Worm (Caenorhabditis elegans) whole organism, young adult: ENCODE data around the gene srw-13.
"Not testable (repeated sequence)": the region's sequence is repeated elsewhere in the genome, so short reads cannot be mapped to it uniquely, and the experiment has no call there.

Experiments
- B0336.3 ChIP-seq: fragments of 200-800 bp; sonication (Bioruptor generic); IDR thresholded peaks from 2 replicates; pipeline ENCODE4 v1.3.6; 2022; ENCODE audit warnings: missing genetic modification characterization, missing compliant biosample characterization
- F33H1.4 ChIP-seq: fragments of 200-800 bp; sonication (Bioruptor generic); IDR thresholded peaks from 2 replicates; pipeline ENCODE4 v1.3.6; 2022; ENCODE audit warnings: missing genetic modification reagents, missing genetic modification characterization, missing compliant biosample characterization
- F57C9.4 ChIP-seq: sonication (generic microtip); optimal IDR thresholded peaks from 2 replicates; lab custom pipeline; 2017; ENCODE audit warnings: mild to moderate bottlenecking, missing genetic modification characterization, missing compliant biosample characterization
- K11D2.4 ChIP-seq: fragments of 200-800 bp; sonication (Bioruptor generic); IDR thresholded peaks from 2 replicates; pipeline ENCODE4 v1.3.6; 2022; ENCODE audit warnings: missing genetic modification reagents, missing genetic modification characterization, missing compliant biosample characterization
- T26A5.8 ChIP-seq: sonication (generic microtip); optimal IDR thresholded peaks from 2 replicates; lab custom pipeline; 2016; ENCODE audit warnings: missing genetic modification characterization, missing compliant biosample characterization
- Y53G8AR.9 ChIP-seq: fragments of 200-800 bp; sonication (Bioruptor generic); conservative IDR thresholded peaks from 2 replicates; pipeline ENCODE4 v1.3.6; 2022; ENCODE audit warnings: missing genetic modification reagents, missing genetic modification characterization, missing compliant biosample characterization
- Y67H2A.10 ChIP-seq: fragments of 200-800 bp; sonication (Bioruptor generic); conservative IDR thresholded peaks from 2 replicates; pipeline ENCODE4 v1.3.6; 2022; ENCODE audit warnings: missing genetic modification reagents, missing genetic modification characterization, missing compliant biosample characterization
- aptf-3 ChIP-seq: fragments of 200-800 bp; sonication (Bioruptor generic); IDR thresholded peaks from 2 replicates; pipeline ENCODE4 v1.3.6; 2022; ENCODE audit warnings: missing genetic modification characterization, missing compliant biosample characterization
- atf-7 ChIP-seq: sonication (generic microtip); optimal IDR thresholded peaks from 2 replicates; lab custom pipeline; 2017; ENCODE audit warnings: mild to moderate bottlenecking, missing genetic modification characterization, missing compliant biosample characterization
- athp-1 ChIP-seq: sonication (generic microtip); optimal IDR thresholded peaks from 2 replicates; lab custom pipeline; 2017; ENCODE audit warnings: mild to moderate bottlenecking, missing genetic modification characterization, missing compliant biosample characterization
- attf-5 ChIP-seq: fragments of 200-800 bp; sonication (Bioruptor generic); optimal IDR thresholded peaks from 2 replicates; lab custom pipeline; 2018; ENCODE audit warnings: mild to moderate bottlenecking, missing genetic modification characterization, missing compliant biosample characterization
- bed-1 ChIP-seq: fragments of 200-800 bp; sonication (Bioruptor generic); IDR thresholded peaks from 2 replicates; pipeline ENCODE4 v1.3.6; 2022; ENCODE audit warnings: missing genetic modification reagents, missing genetic modification characterization, missing compliant biosample characterization
- ceh-27 ChIP-seq: fragments of 200-800 bp; sonication (Bioruptor generic); optimal IDR thresholded peaks from 2 replicates; lab custom pipeline; 2018; ENCODE audit warnings: mild to moderate bottlenecking, missing genetic modification characterization, moderate library complexity, missing compliant biosample characterization
- gei-17 ChIP-seq: fragments of 200-800 bp; sonication (Bioruptor generic); optimal IDR thresholded peaks from 2 replicates; lab custom pipeline; 2018; ENCODE audit warnings: mild to moderate bottlenecking, missing genetic modification characterization, missing compliant biosample characterization
- hlh-12 ChIP-seq: sonication (generic microtip); optimal IDR thresholded peaks from 2 replicates; lab custom pipeline; 2016; ENCODE audit warnings: missing genetic modification characterization, missing compliant biosample characterization
- hmg-20 ChIP-seq: fragments of 200-800 bp; sonication (Bioruptor generic); IDR thresholded peaks from 2 replicates; pipeline ENCODE4 v1.3.6; 2022; ENCODE audit warnings: missing genetic modification reagents, missing genetic modification characterization, missing compliant biosample characterization
- madf-10 ChIP-seq: sonication (generic microtip); optimal IDR thresholded peaks from 2 replicates; lab custom pipeline; 2016; ENCODE audit warnings: mild to moderate bottlenecking, missing genetic modification characterization, missing compliant biosample characterization
- madf-6 ChIP-seq: fragments of 200-800 bp; sonication (Bioruptor generic); IDR thresholded peaks from 2 replicates; pipeline ENCODE4 v1.3.6; 2022; ENCODE audit warnings: missing genetic modification reagents, missing genetic modification characterization, missing compliant biosample characterization
- mxl-1 ChIP-seq: sonication (generic microtip); optimal IDR thresholded peaks from 2 replicates; lab custom pipeline; 2016; ENCODE audit warnings: missing genetic modification characterization, missing compliant biosample characterization
- nfya-1 ChIP-seq: sonication (generic microtip); optimal IDR thresholded peaks from 2 replicates; lab custom pipeline; 2017; ENCODE audit warnings: antibody characterized with exemption, missing compliant biosample characterization, missing genetic modification characterization, borderline replicate concordance; ENCODE audit not compliant: insufficient read depth
- nfyb-1 ChIP-seq: fragments of 200-800 bp; sonication (Bioruptor generic); IDR thresholded peaks from 2 replicates; pipeline ENCODE4 v1.3.6; 2022; ENCODE audit warnings: missing genetic modification reagents, missing genetic modification characterization, missing compliant biosample characterization
- nhr-179 ChIP-seq: sonication (generic microtip); optimal IDR thresholded peaks from 2 replicates; lab custom pipeline; 2016; ENCODE audit warnings: mild to moderate bottlenecking, missing genetic modification characterization, missing compliant biosample characterization
- nhr-80 ChIP-seq: sonication (generic microtip); optimal IDR thresholded peaks from 2 replicates; lab custom pipeline; 2016; ENCODE audit warnings: missing genetic modification characterization, missing compliant biosample characterization
- rcor-1 ChIP-seq: fragments of 200-800 bp; sonication (Bioruptor generic); IDR thresholded peaks from 2 replicates; pipeline ENCODE4 v1.3.6; 2022; ENCODE audit warnings: missing genetic modification reagents, missing genetic modification characterization, missing compliant biosample characterization
- rpc-1 ChIP-seq, 2 experiments: fragments of 150-350 bp in 1 of 2; sonication (generic microtip) in 1 of 2; optimal IDR thresholded peaks; 2 replicates each; lab custom pipeline; 2014 to 2018; ENCODE audit warnings: missing biosample characterization in 1 of 2, missing genetic modification characterization in 1 of 2, missing genetic modification reagents in 1 of 2, missing genotype in 1 of 2
- sdz-38 ChIP-seq: sonication (generic microtip); optimal IDR thresholded peaks from 2 replicates; lab custom pipeline; 2016; ENCODE audit warnings: missing genotype, missing genetic modification characterization, missing compliant biosample characterization
- zfh-2 ChIP-seq: fragments of 200-800 bp; sonication (Bioruptor generic); conservative IDR thresholded peaks from 2 replicates; pipeline ENCODE4 v1.3.6; 2022; ENCODE audit warnings: missing genetic modification reagents, missing genetic modification characterization, missing compliant biosample characterization
- ztf-22 ChIP-seq: fragments of 200-800 bp; sonication (Bioruptor generic); optimal IDR thresholded peaks from 2 replicates; lab custom pipeline; 2018; ENCODE audit warnings: mild to moderate bottlenecking, missing genetic modification characterization, moderate library complexity, missing compliant biosample characterization
- ztf-25 ChIP-seq: fragments of 200-800 bp; sonication (Bioruptor generic); IDR thresholded peaks from 2 replicates; pipeline ENCODE4 v1.3.6; 2022; ENCODE audit warnings: missing genetic modification reagents, missing genetic modification characterization, missing compliant biosample characterization
- ztf-26 ChIP-seq: sonication (generic microtip); optimal IDR thresholded peaks from 2 replicates; lab custom pipeline; 2017; ENCODE audit warnings: missing genetic modification characterization, missing compliant biosample characterization

srw-13 gene

DNA sequence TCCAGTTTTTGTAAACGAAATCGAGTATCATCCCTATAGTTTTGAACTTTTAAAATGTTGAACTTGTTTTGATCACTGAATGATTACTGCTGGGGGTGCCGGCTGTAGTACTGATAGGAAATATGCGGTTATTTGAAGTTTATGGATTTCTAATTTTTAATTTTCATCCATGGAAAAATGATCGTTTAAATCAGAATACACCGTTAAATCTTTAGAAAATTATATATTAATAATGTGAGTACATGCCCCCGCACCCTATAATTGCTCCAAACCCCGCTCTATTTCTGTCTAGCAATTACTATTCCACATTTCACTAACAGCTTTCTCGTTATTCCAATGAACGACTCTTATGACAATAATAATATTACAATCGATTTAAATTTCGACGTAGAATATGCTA, 32.5 kb upstream of the srw-13 start, which contains the start of gene Y75B12B.10 (continued):
- TF ChIP-seq mxl-1 (tag; lab: Kevin White, UChicago) (no peak), T26A5.8 (tag; lab: Kevin White, UChicago) (no peak)

DNA sequence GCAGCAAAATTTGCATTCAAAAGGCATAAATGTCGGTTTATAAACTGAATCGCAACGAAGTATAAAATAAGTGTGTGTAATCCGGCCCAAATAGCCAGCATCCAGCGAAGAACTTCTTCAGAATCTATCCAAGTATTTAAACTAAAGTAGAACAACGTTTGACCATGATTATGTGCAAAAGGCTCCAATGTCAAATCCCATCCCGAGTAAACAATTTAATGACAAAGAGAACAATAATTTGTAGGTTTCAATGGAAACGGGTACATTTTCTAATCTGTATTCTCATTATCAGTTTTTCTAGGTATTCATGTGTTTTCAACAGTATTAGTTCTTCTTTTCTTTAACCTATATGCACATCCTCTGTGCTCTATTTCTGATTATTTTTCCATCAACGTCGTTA, 24.6 kb upstream of the srw-13 start, which contains the start of gene C41G6.12:
Gene C41G6.12 (minus strand): TSS at position 101 of the 400 bp plus-strand sequence.
- not testable (repeated sequence) for TF ChIP-seq aptf-3 (GFP tag; lab: Robert Waterston, UW); hmg-20 (GFP tag; lab: Robert Waterston, UW); ceh-27

DNA sequence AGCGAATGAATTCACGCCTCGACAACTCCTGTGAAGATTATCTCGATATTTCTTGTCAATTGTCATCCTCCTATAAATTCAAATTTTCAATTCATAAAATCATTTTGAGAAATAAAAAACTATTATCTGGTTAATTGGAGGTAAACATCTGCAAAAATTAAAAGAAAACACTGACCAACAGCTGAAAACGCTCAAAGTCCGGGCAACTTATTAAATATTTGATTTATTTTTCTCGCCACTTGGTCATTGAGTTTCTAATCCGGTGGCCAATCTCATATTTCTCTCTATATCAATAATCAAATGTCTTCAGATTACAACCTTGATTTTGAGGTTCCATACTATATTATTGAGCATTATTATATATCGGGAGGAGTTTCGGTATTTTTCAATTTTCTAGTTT, 20.4 kb upstream of the srw-13 start, which contains the start of gene sri-24:
Gene sri-24 (plus strand): TSS at position 301 of the 400 bp plus-strand sequence.
- TF ChIP-seq K11D2.4 (GFP tag; lab: Robert Waterston, UW); atf-7; nfya-1 (tag; lab: Kevin White, UChicago): not testable (repeated sequence)

DNA sequence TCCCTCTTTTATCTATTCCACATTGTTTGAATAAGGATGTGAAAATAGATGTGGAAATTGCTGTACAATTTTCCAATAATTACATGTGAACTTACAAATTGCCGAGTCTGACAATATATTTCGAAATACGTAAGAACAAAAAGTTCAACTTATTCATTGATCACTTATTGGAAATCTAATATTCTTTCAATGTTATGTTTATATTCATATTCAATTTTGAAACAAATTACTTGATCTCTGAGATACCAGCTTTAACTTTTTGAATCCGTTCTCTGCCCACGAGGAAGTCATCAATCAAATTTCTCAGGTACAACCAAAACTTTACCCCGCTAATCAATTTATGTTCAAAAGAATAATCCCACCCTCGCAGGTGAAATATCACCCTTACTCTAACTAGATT, 17.1 kb upstream of the srw-13 start, which contains the start of gene sri-26:
Gene sri-26 (plus strand): TSS at position 301 of the 400 bp plus-strand sequence.
- TF ChIP-seq madf-10 (tag; lab: Kevin White, UChicago); athp-1; rpc-1 (optimal IDR thresholded peaks at IDR 0.05; lab: Kevin White, UChicago); rpc-1 (tag; optimal IDR thresholded peaks at IDR 0.05; lab: Kevin White, UChicago): not testable (repeated sequence)

DNA sequence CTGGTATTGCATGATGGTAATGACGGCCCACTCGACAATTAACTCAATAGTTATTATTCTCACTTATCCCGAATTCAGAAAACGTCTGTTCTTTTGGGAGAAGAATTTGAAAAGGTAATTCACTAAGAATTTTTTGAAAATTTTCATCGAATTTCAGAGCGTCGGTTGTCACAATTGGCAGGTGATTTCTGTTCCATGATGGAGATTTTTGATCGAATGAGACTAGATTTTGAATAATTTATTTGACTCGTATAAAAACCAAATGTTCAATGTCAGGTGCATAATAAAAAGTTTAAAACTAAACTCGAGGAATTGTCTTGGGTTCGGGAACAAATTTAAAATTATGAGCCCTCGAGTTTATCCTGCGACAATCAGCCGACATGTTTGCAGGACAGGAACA, 15.6 kb upstream of the srw-13 start, which contains the start of gene sri-25:
Gene sri-25 (plus strand): TSS at position 301 of the 400 bp plus-strand sequence.
- no peak for TF ChIP-seq nhr-179
- TF ChIP-seq Y53G8AR.9 (GFP tag; lab: Robert Waterston, UW), result no peak
- TF ChIP-seq nfya-1 (tag; lab: Kevin White, UChicago), result no peak
- TF ChIP-seq ztf-25, result no peak
- no peak for TF ChIP-seq ztf-26 (tag; lab: Kevin White, UChicago)
- TF ChIP-seq zfh-2 (GFP tag; lab: Robert Waterston, UW), result no peak
- TF ChIP-seq rcor-1 (GFP tag; lab: Robert Waterston, UW), result no peak
- TF ChIP-seq F57C9.4 (tag; lab: Kevin White, UChicago), result no peak
- no peak for TF ChIP-seq gei-17 (GFP tag; lab: Kevin White, UChicago)
- no peak for TF ChIP-seq bed-1 (GFP tag; lab: Robert Waterston, UW)
- TF ChIP-seq Y67H2A.10 (GFP tag; lab: Robert Waterston, UW), result no peak
- TF ChIP-seq, all 124 proteins: peak for 0

DNA sequence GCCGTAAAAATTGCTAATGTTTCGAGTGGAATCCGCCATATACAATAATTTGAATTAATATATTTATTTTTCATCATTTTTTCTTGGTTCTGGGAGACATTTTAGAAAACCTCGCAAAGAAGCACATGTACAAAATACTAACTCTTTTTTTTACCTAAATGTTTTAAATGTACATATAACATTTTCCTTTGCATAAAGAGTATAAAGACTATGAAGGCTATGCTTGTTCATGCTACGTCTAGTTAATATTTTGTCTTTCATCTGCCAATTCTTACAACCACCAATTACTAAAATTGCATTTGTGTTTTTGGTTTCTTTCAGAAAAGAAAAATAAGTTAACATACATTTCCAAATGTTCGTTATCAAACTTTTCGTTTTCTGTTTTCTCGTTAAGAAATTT, 11.0 kb upstream of the srw-13 start, which contains the start of gene irld-25:
Gene irld-25 (plus strand): TSS at position 301 of the 400 bp plus-strand sequence.
- TF ChIP-seq B0336.3 (GFP tag; lab: Robert Waterston, UW) (no peak), mxl-1 (tag; lab: Kevin White, UChicago) (no peak), sdz-38 (tag; lab: Kevin White, UChicago) (no peak), attf-5 (GFP tag; lab: Kevin White, UChicago) (no peak), hlh-12 (no peak), F33H1.4 (no peak), nhr-80 (no peak), madf-6 (GFP tag; lab: Robert Waterston, UW) (no peak), ztf-22 (GFP tag; lab: Kevin White, UChicago) (no peak), nfyb-1 (GFP tag; lab: Robert Waterston, UW) (no peak)
